Fruit fly (Drosophila melanogaster): ENCODE results near the gene SCCRO.

- no peak for TF ChIP-seq Hr96 (GFP tag; optimal IDR thresholded peaks at IDR 0.05)
- TF ChIP-seq CG11617 (GFP tag; optimal IDR thresholded peaks at IDR 0.05) = no peak
- TF ChIP-seq cic (GFP tag; optimal IDR thresholded peaks at IDR 0.05) = no peak
- TF ChIP-seq Crg-1 (GFP tag; optimal IDR thresholded peaks at IDR 0.05) = no peak
- TF ChIP-seq Clk (GFP tag; optimal IDR thresholded peaks at IDR 0.05) = no peak
- no peak for TF ChIP-seq CG12768 (GFP tag; optimal IDR thresholded peaks at IDR 0.05)
- no peak for TF ChIP-seq Mnt (GFP tag; optimal IDR thresholded peaks at IDR 0.05)
- TF ChIP-seq CG7045 (GFP tag; optimal IDR thresholded peaks at IDR 0.05) = no peak
Measured at dm6 chr3L:15535800-15536225, 27.4 kb upstream of the SCCRO start.

All from whole organism, adult.